Worm (Caenorhabditis elegans): Measurements from ENCODE around the gene C16A11.10.

- no peak for TF ChIP-seq lin-32 (GFP tag; optimal IDR thresholded peaks at IDR 0.05)
- TF ChIP-seq elt-3 (tag; optimal IDR thresholded peaks at IDR 0.05) = no peak
- TF ChIP-seq lin-13 (tag; optimal IDR thresholded peaks at IDR 0.05) = no peak
- no peak for TF ChIP-seq elt-1 (tag; optimal IDR thresholded peaks at IDR 0.05; ENCODE audit: borderline replicate concordance, insufficient read depth)
- TF ChIP-seq sem-2 (GFP tag; optimal IDR thresholded peaks at IDR 0.05) = no peak
- TF ChIP-seq lsy-2 (tag; optimal IDR thresholded peaks at IDR 0.05) = no peak
- no peak for TF ChIP-seq unc-62 (GFP tag; optimal IDR thresholded peaks at IDR 0.05)
- no peak for TF ChIP-seq unc-120 (tag; optimal IDR thresholded peaks at IDR 0.05; ENCODE audit: poor library complexity, severe bottlenecking)
- TF ChIP-seq sptf-1 (tag; optimal IDR thresholded peaks at IDR 0.05) = no peak
- TF ChIP-seq nhr-76 (tag; optimal IDR thresholded peaks at IDR 0.05) = no peak
- no peak for TF ChIP-seq drap-1 (GFP tag; optimal IDR thresholded peaks at IDR 0.05)
- TF ChIP-seq cnd-1 (tag; optimal IDR thresholded peaks at IDR 0.05) = no peak
- no peak for TF ChIP-seq snpc-4 (tag; optimal IDR thresholded peaks at IDR 0.05)
These were observed 45.7 kb downstream of the C16A11.10 start for ce11 chrII:4276924-4277323.
